Worm (Caenorhabditis elegans): ENCODE results near the gene clec-68.
A peak's percentile ranks its signal among the peaks of the same experiment; 100 is the strongest.

The clec-68 gene

ce11 chrIV:3926117-3926516, at the start of gene clec-68:
Gene clec-68 (plus strand): TSS chrIV:3926417.
- no peak for TF ChIP-seq ceh-82 (tag; optimal IDR thresholded peaks at IDR 0.05)
- no peak for TF ChIP-seq ama-1 (optimal IDR thresholded peaks at IDR 0.05)
- no peak for TF ChIP-seq nhr-23 (tag; optimal IDR thresholded peaks at IDR 0.05)
- no peak for TF ChIP-seq nhr-6 (tag; optimal IDR thresholded peaks at IDR 0.05)
- TF ChIP-seq ceh-16 (tag; optimal IDR thresholded peaks at IDR 0.05) = no peak
- TF ChIP-seq C34F6.9 (tag; optimal IDR thresholded peaks at IDR 0.05) = no peak
- TF ChIP-seq sma-9 (GFP tag; optimal IDR thresholded peaks at IDR 0.05) = no peak
- TF ChIP-seq sma-9 (tag; optimal IDR thresholded peaks at IDR 0.05) = no peak

DNA sequence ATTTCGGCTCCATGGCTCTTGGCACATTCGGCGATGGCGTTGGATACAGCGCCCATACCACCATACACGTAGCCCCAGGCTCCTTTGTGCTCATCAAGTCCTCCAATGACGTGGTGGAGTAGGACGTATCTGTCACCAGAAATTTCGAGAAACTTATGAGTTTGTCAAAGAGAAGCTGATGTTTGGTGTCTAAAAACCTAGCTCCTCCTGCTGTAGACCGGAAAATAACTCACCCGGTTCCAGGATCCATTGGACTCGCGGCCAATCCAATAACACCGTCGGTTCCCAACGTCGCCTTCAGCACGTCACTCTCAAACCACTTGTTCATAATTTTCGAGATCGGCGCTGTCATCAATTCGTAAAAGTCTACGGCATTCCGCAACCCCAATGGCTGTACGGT, 49.3 kb upstream of the clec-68 start:
- TF ChIP-seq ama-1 (optimal IDR thresholded peaks at IDR 0.05) = no peak

DNA sequence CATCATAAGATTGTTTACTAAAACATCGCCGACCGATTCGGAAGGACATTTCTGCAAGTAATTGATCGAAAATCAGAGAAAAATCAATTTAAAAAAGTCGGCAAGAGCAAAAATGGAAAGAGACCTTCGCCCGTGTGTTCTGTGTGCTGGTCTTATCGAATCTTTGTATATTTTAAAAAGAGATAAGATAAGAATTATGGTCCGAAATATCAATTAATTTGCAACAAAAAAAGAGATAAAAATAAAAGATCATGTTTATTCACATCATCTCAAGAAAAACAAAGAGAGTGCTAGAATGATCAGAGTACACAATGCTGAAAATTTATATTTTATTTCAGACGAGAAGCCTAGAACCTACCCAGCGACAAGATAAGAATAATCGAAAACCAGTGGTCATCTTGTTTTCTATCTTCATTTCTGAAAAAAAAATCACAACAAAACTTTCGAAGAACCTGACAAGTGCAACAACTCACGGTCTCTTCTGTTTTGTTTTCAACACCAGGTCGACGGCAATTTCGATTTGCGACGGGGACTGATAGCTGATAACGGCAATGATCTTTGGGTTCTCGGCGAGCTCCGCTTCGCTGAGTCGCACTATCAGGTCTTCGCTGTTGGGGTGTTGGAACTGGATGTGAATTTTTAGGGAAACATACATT, 47.8 kb upstream of the clec-68 start, which contains the start of gene F37C4.6:
Gene F37C4.6, minus strand, starts transcription at position 51 of the 656 bp plus-strand sequence.
- TF ChIP-seq unc-39 (tag; optimal IDR thresholded peaks at IDR 0.05) (no peak), fos-1 (tag; optimal IDR thresholded peaks at IDR 0.05) (peak; percentile 27), gmeb-1 (tag; optimal IDR thresholded peaks at IDR 0.05) (no peak), ZK546.5 (tag; optimal IDR thresholded peaks at IDR 0.05) (no peak)

DNA sequence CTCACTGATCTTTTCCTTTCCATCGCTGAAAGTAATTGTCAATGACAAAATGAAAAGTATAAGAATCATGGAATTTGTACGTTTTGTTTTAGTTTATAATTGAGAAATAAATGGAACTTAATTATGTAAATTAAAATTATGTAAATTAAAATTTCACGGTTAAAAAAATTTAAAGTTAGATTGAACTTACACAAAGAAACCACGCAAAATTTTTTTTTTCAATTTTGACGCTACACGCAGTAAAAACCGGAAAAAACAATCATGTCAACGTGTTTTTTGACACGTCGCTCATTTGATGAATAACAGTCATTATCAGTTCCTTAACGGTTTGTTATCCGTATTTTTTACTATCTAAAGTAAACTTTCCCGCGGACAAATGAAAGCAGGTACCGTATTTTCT, 45.1 kb upstream of the clec-68 start, which contains the start of the genes F37C4.8 and oac-23:
Gene F37C4.8, minus strand, starts transcription at position 101 of the 400 bp plus-strand sequence.
Gene oac-23, plus strand, starts transcription at position 323 of the 400 bp plus-strand sequence.
- TF ChIP-seq egl-27 (tag; optimal IDR thresholded peaks at IDR 0.05) (no peak), zag-1 (tag; optimal IDR thresholded peaks at IDR 0.05) (no peak), crh-2 (tag; optimal IDR thresholded peaks at IDR 0.05) (no peak), nhr-237 (tag; optimal IDR thresholded peaks at IDR 0.05) (no peak), nhr-11 (tag; optimal IDR thresholded peaks at IDR 0.05) (no peak), elt-1 (tag; optimal IDR thresholded peaks at IDR 0.05) (no peak), C34F6.9 (tag; optimal IDR thresholded peaks at IDR 0.05) (no peak), gmeb-1 (tag; optimal IDR thresholded peaks at IDR 0.05) (no peak), ztf-1 (GFP tag; conservative IDR thresholded peaks at IDR 0.05) (no peak), nhr-23 (tag; optimal IDR thresholded peaks at IDR 0.05) (no peak), unc-39 (tag; optimal IDR thresholded peaks at IDR 0.05) (no peak), blmp-1 (tag; optimal IDR thresholded peaks at IDR 0.05; ENCODE audit: insufficient read depth) (no peak), alr-1 (tag; optimal IDR thresholded peaks at IDR 0.05) (no peak), Y55F3AM.14 (GFP tag; optimal IDR thresholded peaks at IDR 0.05) (no peak), lin-11 (tag; optimal IDR thresholded peaks at IDR 0.05) (no peak), ceh-82 (tag; optimal IDR thresholded peaks at IDR 0.05) (no peak)

ce11 chrIV:3885369-3885768, 40.8 kb upstream of the clec-68 start, which contains the start of gene oac-22:
Gene oac-22 (plus strand): TSS chrIV:3885669.
- no peak for TF ChIP-seq nhr-12 (tag; optimal IDR thresholded peaks at IDR 0.05)
- no peak for TF ChIP-seq lsy-2 (tag; optimal IDR thresholded peaks at IDR 0.05)
- TF ChIP-seq mdl-1 (tag; optimal IDR thresholded peaks at IDR 0.05) = no peak
- TF ChIP-seq nhr-23 (tag; optimal IDR thresholded peaks at IDR 0.05) = no peak
- TF ChIP-seq C34F6.9 (tag; optimal IDR thresholded peaks at IDR 0.05) = no peak
- no peak for TF ChIP-seq egl-27 (tag; optimal IDR thresholded peaks at IDR 0.05)
- no peak for TF ChIP-seq aly-2 (tag; optimal IDR thresholded peaks at IDR 0.05)
- TF ChIP-seq snpc-4 (tag; optimal IDR thresholded peaks at IDR 0.05) = no peak
- TF ChIP-seq peb-1 (tag; optimal IDR thresholded peaks at IDR 0.05) = no peak
- TF ChIP-seq nhr-21 (tag; optimal IDR thresholded peaks at IDR 0.05) = no peak
- no peak for TF ChIP-seq dmd-4 (tag; optimal IDR thresholded peaks at IDR 0.05)
- TF ChIP-seq Y55F3AM.14 (GFP tag; optimal IDR thresholded peaks at IDR 0.05) = no peak
- no peak for TF ChIP-seq gmeb-1 (tag; optimal IDR thresholded peaks at IDR 0.05)

DNA sequence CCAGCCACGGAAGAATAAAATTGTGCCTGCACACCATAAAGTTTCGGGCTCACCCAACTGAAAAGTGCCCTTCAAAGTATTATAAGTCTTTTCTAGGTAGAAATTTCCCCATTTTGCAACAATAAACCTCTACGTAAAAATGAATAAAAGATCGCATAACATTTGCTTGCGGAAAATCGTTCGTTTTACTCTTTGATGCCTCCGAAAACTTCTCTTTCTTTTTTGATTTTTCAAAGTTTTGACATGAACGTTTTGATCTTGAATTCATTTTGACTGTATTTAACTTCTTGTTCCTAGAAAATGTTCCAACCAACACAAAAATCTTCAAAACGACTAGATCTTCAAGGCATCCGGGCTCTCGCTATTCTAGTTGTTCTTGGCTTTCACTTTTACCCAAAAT, 37.3 kb upstream of the clec-68 start, which contains the start of gene oac-21:
Gene oac-21, plus strand, starts transcription at position 301 of the 400 bp plus-strand sequence.
- TF ChIP-seq lin-13 (GFP tag; optimal IDR thresholded peaks at IDR 0.05) (no peak), ceh-16 (tag; optimal IDR thresholded peaks at IDR 0.05) (no peak), lin-39 (tag; optimal IDR thresholded peaks at IDR 0.05) (no peak), mbf-1 (tag; optimal IDR thresholded peaks at IDR 0.05) (no peak), C34F6.9 (tag; optimal IDR thresholded peaks at IDR 0.05) (no peak), snpc-4 (tag; optimal IDR thresholded peaks at IDR 0.05) (no peak), ztf-1 (GFP tag; conservative IDR thresholded peaks at IDR 0.05) (no peak), sma-9 (GFP tag; optimal IDR thresholded peaks at IDR 0.05) (no peak), sma-9 (tag; optimal IDR thresholded peaks at IDR 0.05) (no peak), nhr-11 (tag; optimal IDR thresholded peaks at IDR 0.05) (no peak), ztf-4 (tag; optimal IDR thresholded peaks at IDR 0.05) (no peak)
